Fruit fly (Drosophila melanogaster): ENCODE data around the gene CG17271.

CG17271 gene

DNA sequence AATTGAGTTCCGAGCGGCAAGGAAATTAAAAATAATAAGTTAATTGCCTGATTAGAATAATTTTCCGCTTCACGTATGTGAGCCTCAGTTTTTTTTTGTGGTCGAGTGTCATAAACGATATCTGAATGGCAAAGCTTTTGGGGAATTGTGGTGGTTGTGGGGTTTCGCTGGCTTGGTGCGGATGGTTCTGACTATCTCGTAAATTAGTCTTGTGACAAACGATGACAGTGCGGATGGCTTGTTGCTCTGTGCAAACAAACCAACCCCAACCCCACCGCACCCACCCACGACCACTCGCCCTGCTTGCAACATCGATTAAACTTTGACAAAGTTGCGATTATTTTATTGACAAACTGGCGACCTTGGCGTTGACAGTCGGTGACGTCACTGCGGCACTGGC, 5.3 kb upstream of the CG17271 start (continued):
- 0 out of 3 replicates have a peak, but pooled peaks have one; percentile 23 for TF ChIP-seq CG16813 (GFP tag; IDR thresholded peaks at IDR 0.05; ENCODE audit: partially characterized antibody)
- TF ChIP-seq CG14710 (tag; optimal IDR thresholded peaks at IDR 0.05): no peak
- TF ChIP-seq croc (GFP tag; conservative IDR thresholded peaks at IDR 0.05): no peak
- TF ChIP-seq CG13287 (GFP tag; IDR thresholded peaks at IDR 0.05; ENCODE audit: partially characterized antibody): no peak
- TF ChIP-seq lmd (GFP tag; IDR thresholded peaks at IDR 0.05): no peak
- TF ChIP-seq Dll (GFP tag; IDR thresholded peaks at IDR 0.05; ENCODE audit: partially characterized antibody): no peak
- no peak for TF ChIP-seq tin (GFP tag; optimal IDR thresholded peaks at IDR 0.05)
- 0 out of 3 replicates have a peak, but pooled peaks have one; percentile 14 for TF ChIP-seq ase (GFP tag; IDR thresholded peaks at IDR 0.05)
- no peak for TF ChIP-seq Spps (tag; optimal IDR thresholded peaks at IDR 0.05)
- no peak for TF ChIP-seq CG4707 (GFP tag; optimal IDR thresholded peaks at IDR 0.05)
- peak; percentile 6; the same call in 1 of the 2 replicates for TF ChIP-seq Rfx (GFP tag; IDR thresholded peaks at IDR 0.05)
- TF ChIP-seq en (GFP tag; optimal IDR thresholded peaks at IDR 0.05): no peak
- TF ChIP-seq lab (GFP tag; optimal IDR thresholded peaks at IDR 0.05): peak; percentile 62
- TF ChIP-seq Med (GFP tag): peak; percentile 51
- no peak for TF ChIP-seq otp (GFP tag; IDR thresholded peaks at IDR 0.05)
- no peak for TF ChIP-seq Gsc (GFP tag; IDR thresholded peaks at IDR 0.05)
- no peak for TF ChIP-seq Elba2 (GFP tag; optimal IDR thresholded peaks at IDR 0.05)
- peak; percentile 83 for TF ChIP-seq exex (tag; optimal IDR thresholded peaks at IDR 0.05)
- TF ChIP-seq CG14965 (GFP tag; optimal IDR thresholded peaks at IDR 0.05; ENCODE audit: borderline replicate concordance): no peak
- no peak for TF ChIP-seq h (optimal IDR thresholded peaks at IDR 0.05)
- TF ChIP-seq Sin3A (optimal IDR thresholded peaks at IDR 0.05): no peak
- TF ChIP-seq CG12942 (GFP tag; optimal IDR thresholded peaks at IDR 0.05): no peak
- peak; percentile 41 for TF ChIP-seq CG34376 (GFP tag; optimal IDR thresholded peaks at IDR 0.05)

DNA sequence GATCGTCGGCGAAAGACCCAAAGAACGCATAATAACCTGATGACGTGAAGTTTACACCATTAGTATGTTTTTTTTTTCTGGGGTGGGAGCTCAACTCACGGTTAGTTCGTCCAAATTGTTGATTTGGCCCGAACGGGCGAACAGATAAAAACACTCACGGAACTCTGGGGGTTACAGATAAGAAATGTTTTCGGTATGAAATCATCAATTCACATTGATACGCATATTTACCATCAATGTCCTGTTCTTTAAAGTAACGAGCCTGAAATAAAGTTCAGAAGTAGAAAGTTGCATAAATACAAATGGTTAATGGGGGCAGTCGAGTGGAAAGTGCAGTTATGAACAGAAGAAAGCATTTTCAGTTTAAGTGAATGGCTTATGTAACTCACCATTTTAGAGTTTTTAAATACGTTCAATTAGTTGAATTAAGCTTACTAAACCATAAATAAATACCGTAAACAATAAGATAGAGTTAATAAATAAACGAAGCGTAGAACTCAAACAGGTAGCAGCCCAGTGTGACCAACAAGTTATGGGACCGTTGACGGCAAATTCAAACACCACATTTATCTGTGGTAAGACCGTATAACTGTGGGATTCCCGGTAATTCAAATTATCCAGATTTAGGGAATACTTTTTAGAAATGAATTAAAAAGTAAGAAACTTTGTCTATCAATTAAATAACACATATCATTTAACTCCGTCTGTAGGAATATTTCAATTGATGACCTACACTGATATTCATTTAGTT, 2.2 kb upstream of the CG17271 start, which contains the start of gene CG17272:
Gene CG17272 (minus strand): TSS at position 536 of the 751 bp plus-strand sequence.
- peak; percentile 71 for TF ChIP-seq sug (tag; optimal IDR thresholded peaks at IDR 0.05)
- TF ChIP-seq B-H2 (GFP tag; optimal IDR thresholded peaks at IDR 0.05): no peak
- no peak for TF ChIP-seq HmgD (GFP tag; optimal IDR thresholded peaks at IDR 0.05)
- peak; percentile 4 for TF ChIP-seq CG13296 (GFP tag; optimal IDR thresholded peaks at IDR 0.05)
- peak; percentile 12 for TF ChIP-seq CG12391 (tag; optimal IDR thresholded peaks at IDR 0.05)
- TF ChIP-seq CG9727 (GFP tag; optimal IDR thresholded peaks at IDR 0.05): no peak
- TF ChIP-seq YL-1 (GFP tag; optimal IDR thresholded peaks at IDR 0.05): peak; percentile 39
- no peak for TF ChIP-seq ash1 (GFP tag; optimal IDR thresholded peaks at IDR 0.05)
- TF ChIP-seq CG6791 (GFP tag; IDR thresholded peaks at IDR 0.05; ENCODE audit: partially characterized antibody): no peak
- TF ChIP-seq crp (GFP tag; optimal IDR thresholded peaks at IDR 0.05): no peak
- TF ChIP-seq ara (GFP tag; IDR thresholded peaks at IDR 0.05): no peak
- no peak for TF ChIP-seq Xrp1 (GFP tag; IDR thresholded peaks at IDR 0.05)
- peak; percentile 83 for TF ChIP-seq scrt (GFP tag; optimal IDR thresholded peaks at IDR 0.05)
- peak; percentile 48 for TF ChIP-seq Ets97D (GFP tag; optimal IDR thresholded peaks at IDR 0.05)
- TF ChIP-seq Vsx1 (GFP tag; optimal IDR thresholded peaks at IDR 0.05): no peak
- no peak for TF ChIP-seq CG7928 (GFP tag; optimal IDR thresholded peaks at IDR 0.05)
- TF ChIP-seq klu (GFP tag; IDR thresholded peaks at IDR 0.05): no peak
- peak; percentile 35 for TF ChIP-seq zen (tag; optimal IDR thresholded peaks at IDR 0.05)
- TF ChIP-seq CG1832 (GFP tag; optimal IDR thresholded peaks at IDR 0.05): no peak
- TF ChIP-seq CG8924 (tag; optimal IDR thresholded peaks at IDR 0.05): peak; percentile 13
- TF ChIP-seq Myb (GFP tag; optimal IDR thresholded peaks at IDR 0.05): peak; percentile 48
- TF ChIP-seq Dp (GFP tag; optimal IDR thresholded peaks at IDR 0.05): peak; percentile 57
- TF ChIP-seq Oaz (GFP tag; IDR thresholded peaks at IDR 0.05): no peak
- peak; percentile 34; the same call in 1 of the 2 replicates for TF ChIP-seq CG13287 (GFP tag; IDR thresholded peaks at IDR 0.05; ENCODE audit: partially characterized antibody)
- TF ChIP-seq CG12299 (tag; optimal IDR thresholded peaks at IDR 0.05): no peak
- peak; percentile 58 for TF ChIP-seq pzg (GFP tag; optimal IDR thresholded peaks at IDR 0.05)
- TF ChIP-seq kah (GFP tag; optimal IDR thresholded peaks at IDR 0.05): peak; percentile 97
- TF ChIP-seq CG4617 (GFP tag; optimal IDR thresholded peaks at IDR 0.05; ENCODE audit: borderline replicate concordance): peak; percentile 45
